Worm (Caenorhabditis elegans): ENCODE data around the gene scl-2.

ce11 chrIV:13029674-13030466 lies 27.6 kb upstream of the scl-2 start:
- no peak for TF ChIP-seq nhr-90 (tag; optimal IDR thresholded peaks at IDR 0.05)
- no peak for TF ChIP-seq K11D2.4 (GFP tag; IDR thresholded peaks at IDR 0.05)
- no peak for TF ChIP-seq ekl-4 (GFP tag; IDR thresholded peaks at IDR 0.05)
- TF ChIP-seq dpl-1 (GFP tag; optimal IDR thresholded peaks at IDR 0.05), result no peak
- no peak for TF ChIP-seq let-607 (tag; optimal IDR thresholded peaks at IDR 0.05)
- no peak for TF ChIP-seq unc-62 (GFP tag; optimal IDR thresholded peaks at IDR 0.05)
- no peak for TF ChIP-seq ztf-22 (GFP tag; optimal IDR thresholded peaks at IDR 0.05)
- no peak for TF ChIP-seq Y95B8A.8 (GFP tag; IDR thresholded peaks at IDR 0.05)
- no peak for TF ChIP-seq attf-5 (GFP tag; optimal IDR thresholded peaks at IDR 0.05)
